Worm (Caenorhabditis elegans) whole organism, L4/young adult: ENCODE data around the gene srt-38.
"Not testable (repeated sequence)": the region's sequence is repeated elsewhere in the genome, so short reads cannot be mapped to it uniquely, and the experiment has no call there.

Source experiments
- W03F9.2 ChIP-seq: fragments of 150-350 bp; optimal IDR thresholded peaks from 2 replicates; lab custom pipeline; 2014; ENCODE audit warnings: missing biosample characterization, missing genetic modification characterization
- dao-5 ChIP-seq: sonication (generic microtip); optimal IDR thresholded peaks from 2 replicates; lab custom pipeline; 2016; ENCODE audit warnings: missing genotype, missing genetic modification characterization, moderate library complexity, missing compliant biosample characterization
- him-1 ChIP-seq: sonication (generic microtip); optimal IDR thresholded peaks from 2 replicates; lab custom pipeline; 2016; ENCODE audit warnings: missing genotype, missing genetic modification reagents, missing genetic modification characterization, missing compliant biosample characterization

Gene srt-38

DNA sequence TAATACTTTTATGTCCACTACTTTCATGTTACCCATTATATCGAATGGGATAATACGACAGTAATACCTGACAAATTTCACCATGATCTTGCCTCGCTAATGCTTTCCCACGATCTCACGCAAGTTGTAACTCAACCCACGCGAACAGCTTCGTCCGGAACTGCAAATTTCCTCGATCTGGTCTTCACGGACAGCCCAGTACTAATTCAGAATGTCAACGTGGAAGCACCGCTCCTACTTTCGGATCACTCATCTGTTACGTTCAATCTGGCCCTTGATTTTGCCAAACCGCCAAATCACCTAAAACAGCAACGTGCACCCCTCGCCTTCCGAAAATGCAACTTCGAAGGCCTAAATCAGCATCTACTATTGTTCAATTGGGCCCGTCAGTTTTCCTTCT lies 2.2 kb upstream of the srt-38 start:
- TF ChIP-seq dao-5 (tag; lab: Kevin White, UChicago) = no peak
- TF ChIP-seq W03F9.2 (tag; lab: Kevin White, UChicago) = no peak
- TF ChIP-seq him-1 = no peak

DNA sequence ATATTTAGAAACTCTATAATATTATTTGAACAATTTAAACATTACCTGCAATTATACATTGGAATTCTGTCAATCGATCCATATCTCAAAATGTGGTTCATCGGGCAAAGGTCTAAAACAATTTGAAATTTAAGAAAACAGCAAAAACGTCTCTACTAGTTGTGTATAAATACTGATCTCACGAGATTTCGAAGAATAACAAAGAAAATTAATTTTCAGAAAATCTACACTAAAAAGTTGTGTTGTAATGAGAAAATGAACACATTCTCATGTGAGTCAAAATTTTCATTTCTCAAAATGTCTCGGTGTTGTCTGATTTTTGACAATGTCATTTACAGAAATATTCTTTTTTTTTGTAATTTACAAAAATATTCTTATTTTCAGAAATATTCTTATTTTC lies 2.9 kb downstream of the srt-38 start, which contains the start of gene srt-36:
srt-36 (minus strand) TSS at position 101 of the 400 bp plus-strand sequence.
- TF ChIP-seq him-1; W03F9.2 (tag; lab: Kevin White, UChicago); dao-5 (tag; lab: Kevin White, UChicago): not testable (repeated sequence)

DNA sequence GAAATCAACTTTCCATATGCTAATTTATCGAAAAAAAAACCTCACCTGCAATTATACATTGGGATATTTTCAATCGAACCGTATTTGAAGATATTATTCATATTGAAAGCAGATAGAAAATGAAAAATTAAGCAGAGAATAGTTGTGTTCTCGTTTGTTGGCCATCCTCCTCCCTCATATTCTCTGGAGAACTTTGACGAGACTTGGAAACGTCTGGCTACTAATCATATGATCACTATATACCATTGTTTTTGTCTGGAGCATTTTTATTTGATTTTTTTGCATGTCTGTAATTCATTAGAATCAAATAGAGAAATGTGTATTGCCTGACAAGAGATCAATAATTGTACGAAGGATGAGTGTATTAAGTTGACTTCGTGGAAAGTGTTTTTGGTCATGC lies 6.6 kb downstream of the srt-38 start, which contains the start of gene srt-35:
srt-35 (minus strand) TSS at position 101 of the 400 bp plus-strand sequence.
- no peak for TF ChIP-seq him-1
- no peak for TF ChIP-seq dao-5 (tag; lab: Kevin White, UChicago)
- no peak for TF ChIP-seq W03F9.2 (tag; lab: Kevin White, UChicago)

DNA sequence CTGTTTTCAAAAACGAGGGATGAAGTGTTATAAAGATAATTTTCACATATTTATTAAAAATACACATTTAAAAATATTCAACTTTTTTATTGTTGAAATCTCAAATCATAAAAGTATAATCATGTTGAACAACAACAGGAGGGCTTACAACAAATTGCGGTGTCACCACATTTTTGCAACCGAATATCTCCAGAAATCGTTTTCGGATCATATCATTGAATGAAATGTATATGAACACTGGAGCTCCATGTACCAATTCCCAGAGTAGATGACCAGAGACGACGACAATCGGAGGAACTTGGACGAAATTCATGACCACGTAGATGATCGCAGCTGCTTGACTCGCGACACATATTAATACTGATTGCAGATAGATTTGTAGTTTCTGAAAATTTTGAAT lies 9.8 kb downstream of the srt-38 start:
- TF ChIP-seq him-1 (no peak), dao-5 (tag; lab: Kevin White, UChicago) (no peak), W03F9.2 (tag; lab: Kevin White, UChicago) (no peak)

DNA sequence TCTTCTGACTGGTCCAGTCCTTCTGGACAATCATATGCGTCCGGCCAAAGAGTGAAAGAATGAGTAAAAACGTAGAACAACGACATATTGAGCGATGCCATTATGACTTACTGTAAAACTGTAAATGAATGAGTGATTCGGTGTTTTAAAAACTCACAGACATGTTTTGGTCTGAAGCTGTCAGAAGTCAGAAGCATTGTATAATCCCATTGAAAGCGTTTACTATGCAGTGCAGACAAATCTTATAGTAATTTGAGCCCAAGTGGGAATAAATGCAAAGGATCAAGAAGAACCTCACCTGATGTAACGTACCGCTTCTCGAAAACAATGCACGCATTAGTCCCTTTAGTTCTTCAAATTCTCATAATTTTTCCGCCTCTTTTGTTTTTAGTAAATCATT lies 11.1 kb downstream of the srt-38 start, which contains the start of gene srt-3:
srt-3 (minus strand) TSS at position 101 of the 400 bp plus-strand sequence.
- TF ChIP-seq him-1 = no peak
- no peak for TF ChIP-seq W03F9.2 (tag; lab: Kevin White, UChicago)
- no peak for TF ChIP-seq dao-5 (tag; lab: Kevin White, UChicago)

DNA sequence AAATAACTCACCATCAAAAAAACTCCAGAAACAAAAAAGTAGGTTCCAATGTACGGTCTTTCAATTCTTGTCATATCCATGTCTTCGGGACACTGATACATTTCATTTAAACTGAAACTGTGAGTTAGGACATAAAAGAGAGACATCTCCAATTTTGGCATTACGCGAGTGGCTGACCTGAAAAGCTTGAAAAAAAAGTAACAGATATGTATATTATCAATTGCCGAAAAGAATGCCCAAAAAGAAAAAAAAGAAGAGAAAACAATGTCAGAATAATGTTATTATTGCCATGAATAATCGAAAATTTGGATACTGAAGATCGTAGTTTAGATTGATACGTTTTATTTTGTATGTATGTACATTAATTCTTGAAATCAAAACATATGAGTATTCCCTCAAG lies 14.7 kb downstream of the srt-38 start, which contains the start of gene srt-14:
srt-14 (minus strand) TSS at position 101 of the 400 bp plus-strand sequence.
- TF ChIP-seq dao-5 (tag; lab: Kevin White, UChicago) (no peak), him-1 (no peak), W03F9.2 (tag; lab: Kevin White, UChicago) (no peak)

DNA sequence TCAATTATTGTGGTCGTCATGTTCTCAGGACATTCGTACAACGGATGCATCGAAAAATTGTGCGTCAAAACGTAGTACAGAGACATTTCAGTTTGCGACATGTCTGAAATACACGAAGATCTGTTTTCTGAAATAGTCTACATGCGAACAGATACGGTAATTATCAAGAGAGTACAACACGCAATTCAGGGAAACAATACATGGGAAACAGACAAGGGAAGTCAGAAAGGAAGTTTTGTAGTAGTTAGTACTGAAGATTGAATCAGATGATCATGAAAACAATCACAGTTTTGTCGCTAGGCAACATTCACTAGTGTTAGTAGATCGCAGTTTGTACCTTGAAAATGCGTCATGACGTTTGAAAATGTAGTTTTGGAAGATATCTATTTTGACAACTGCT lies 21.1 kb downstream of the srt-38 start, which contains the start of gene srt-13:
srt-13 (minus strand) TSS at position 101 of the 400 bp plus-strand sequence.
- TF ChIP-seq dao-5 (tag; lab: Kevin White, UChicago) (no peak), him-1 (no peak)

DNA sequence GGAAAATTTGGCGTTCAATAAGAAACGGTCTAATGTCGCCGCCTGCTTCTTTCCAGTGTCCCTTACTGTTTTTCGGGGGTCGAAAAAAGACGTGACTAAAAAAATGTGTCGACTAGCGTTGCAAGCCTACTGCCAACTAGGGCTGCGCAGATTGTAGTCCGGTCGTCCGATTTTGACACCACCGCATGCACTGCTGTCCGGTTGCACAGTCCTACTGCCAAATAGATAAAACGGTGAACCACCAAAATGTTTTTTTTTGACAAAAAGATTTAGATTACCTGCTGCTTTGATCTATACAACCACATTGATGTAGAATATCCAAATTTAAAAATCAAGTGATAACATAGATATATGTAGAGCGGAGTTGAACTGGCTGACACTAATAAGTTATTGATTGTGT lies 22.8 kb downstream of the srt-38 start:
- TF ChIP-seq W03F9.2 (tag; lab: Kevin White, UChicago) = no peak
- no peak for TF ChIP-seq dao-5 (tag; lab: Kevin White, UChicago)
- TF ChIP-seq him-1 = no peak

DNA sequence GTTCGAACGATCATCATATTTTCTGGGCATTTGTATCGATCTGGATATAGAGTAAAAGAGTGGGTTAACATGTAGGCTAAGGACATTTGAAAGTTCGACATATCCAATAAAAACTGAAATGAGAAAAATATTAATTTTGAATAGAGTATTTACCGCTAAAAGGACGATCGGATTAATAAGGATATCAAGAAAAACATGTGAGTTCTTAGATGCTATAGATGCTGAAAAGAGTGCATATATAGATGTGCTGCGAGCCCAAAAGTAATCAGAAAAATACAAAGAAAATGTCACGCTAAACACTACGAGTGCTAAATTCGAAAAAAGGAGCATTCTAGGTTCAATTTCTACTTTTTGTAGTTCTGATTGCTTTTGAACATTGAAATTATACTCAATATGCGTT lies 28.7 kb downstream of the srt-38 start, which contains the start of gene srt-12:
srt-12 (minus strand) TSS at position 101 of the 400 bp plus-strand sequence.
- TF ChIP-seq him-1 (no peak), W03F9.2 (tag; lab: Kevin White, UChicago) (no peak), dao-5 (tag; lab: Kevin White, UChicago) (no peak)

DNA sequence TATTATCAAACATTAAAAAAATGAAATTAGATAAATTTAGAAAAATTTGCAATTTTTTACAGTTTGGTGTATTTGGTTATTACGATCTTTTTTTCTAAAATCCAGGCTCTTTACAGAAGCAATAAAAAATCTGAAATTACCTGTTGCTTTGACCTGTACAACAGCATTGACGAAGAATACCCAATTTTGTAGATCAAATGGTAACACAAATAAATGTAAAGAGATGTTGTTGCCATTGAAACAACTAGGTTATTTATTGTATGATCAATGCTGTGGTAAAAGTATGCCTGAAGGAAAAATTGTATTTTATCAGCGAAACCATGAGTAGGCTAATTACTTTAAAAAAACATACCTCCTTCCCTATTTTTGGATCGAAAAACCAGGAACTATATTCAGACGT lies 29.6 kb downstream of the srt-38 start:
- TF ChIP-seq him-1 = no peak
- no peak for TF ChIP-seq W03F9.2 (tag; lab: Kevin White, UChicago)
- TF ChIP-seq dao-5 (tag; lab: Kevin White, UChicago) = no peak

DNA sequence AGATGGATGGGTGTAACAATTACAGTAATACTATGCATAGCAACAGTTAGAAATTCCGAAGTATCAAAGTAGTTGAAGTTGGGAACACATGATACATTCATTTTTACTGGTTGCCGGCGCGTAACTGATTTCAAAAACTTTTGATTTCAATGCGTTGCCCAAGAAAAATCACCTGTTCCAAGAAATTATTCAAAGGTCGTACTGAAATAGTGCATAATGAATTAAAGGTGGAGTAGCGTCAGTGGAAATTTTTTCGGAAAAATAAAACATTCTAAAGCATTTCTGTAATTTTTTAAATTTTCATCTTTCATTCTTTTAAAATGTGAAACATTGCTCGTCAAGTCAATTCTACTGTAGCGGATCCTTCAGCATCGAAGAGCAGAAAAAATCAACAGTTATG lies 30.9 kb downstream of the srt-38 start, which contains the start of gene srh-204:
srh-204 (minus strand) TSS at position 101 of the 400 bp plus-strand sequence.
- TF ChIP-seq him-1 = no peak
- no peak for TF ChIP-seq dao-5 (tag; lab: Kevin White, UChicago)

DNA sequence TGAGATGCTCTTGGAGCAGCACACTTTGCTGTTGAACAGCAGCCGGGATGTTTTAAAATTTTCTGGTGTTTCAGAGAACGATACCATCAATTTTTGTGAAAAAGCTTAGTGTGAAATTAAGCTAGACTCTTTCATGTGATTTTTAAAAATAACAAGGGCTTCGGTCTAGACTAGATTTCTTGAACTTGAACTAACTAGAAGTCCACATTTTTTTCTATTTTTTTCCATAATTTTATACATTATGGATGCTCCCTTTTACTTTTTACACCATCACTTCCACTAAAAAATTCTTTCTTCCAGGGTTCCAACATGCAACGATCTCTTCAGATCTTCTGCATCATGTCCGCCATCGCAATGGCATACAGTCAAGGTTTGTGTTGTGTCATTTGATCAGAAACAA lies 35.0 kb downstream of the srt-38 start, which contains the start of gene nlp-13:
nlp-13 (plus strand) TSS at position 301 of the 400 bp plus-strand sequence.
- TF ChIP-seq W03F9.2 (tag; lab: Kevin White, UChicago) (no peak), dao-5 (tag; lab: Kevin White, UChicago) (no peak), him-1 (no peak)
